ENCODE assay signal across 1 fruit fly cellular context in genomic region chr3R:5063260-5063667, dm6.
TF ChIP-seq lines count a peak whose summit lies in the region.

No protein-coding gene starts in this region.

TF ChIP-seq in whole organism, embryonic, 481 proteins besides CTCF, POLR2A, EP300 and RAD21 (continued from another document):
- TF ChIP-seq CG34376 (GFP tag; optimal IDR thresholded peaks at IDR 0.05; lab: Kevin White, UChicago), result peak; percentile 61
- peak; percentile 28 for TF ChIP-seq lab (GFP tag; optimal IDR thresholded peaks at IDR 0.05; lab: Kevin White, UChicago)
- peak; percentile 35 for TF ChIP-seq B-H2 (GFP tag; optimal IDR thresholded peaks at IDR 0.05; lab: Kevin White, UChicago)
- peak; percentile 85 for TF ChIP-seq gro (GFP tag; optimal IDR thresholded peaks at IDR 0.05; lab: Kevin White, UChicago)
- TF ChIP-seq CG10543 (GFP tag; optimal IDR thresholded peaks at IDR 0.05; lab: Kevin White, UChicago), result peak; percentile 53
- TF ChIP-seq Pdp1 (GFP tag; optimal IDR thresholded peaks at IDR 0.05; lab: Kevin White, UChicago), result peak in 1 of 2 experiments; percentile 52
- TF ChIP-seq CG7987 (GFP tag; optimal IDR thresholded peaks at IDR 0.05; lab: Kevin White, UChicago), result peak; percentile 11
- TF ChIP-seq fd102C (GFP tag; optimal IDR thresholded peaks at IDR 0.05; lab: Kevin White, UChicago), result no peak
- TF ChIP-seq Hey (tag; optimal IDR thresholded peaks at IDR 0.05; lab: Kevin White, UChicago), result peak; percentile 9
- peak; percentile 72 for TF ChIP-seq sug (tag; optimal IDR thresholded peaks at IDR 0.05; lab: Kevin White, UChicago)
TF ChIP-seq in whole organism, embryonic: peak in this region for 23.
